Worm (Caenorhabditis elegans) whole organism, L1 larva: ENCODE data around the gene him-4.

Source experiments
- C16A3.4 ChIP-seq: fragments of 150-350 bp; optimal IDR thresholded peaks from 2 replicates; lab custom pipeline; 2014; ENCODE audit warnings: missing biosample characterization, missing genetic modification characterization
- F16B12.6 ChIP-seq: fragments of 150-350 bp; optimal IDR thresholded peaks from 2 replicates; lab custom pipeline; 2014; ENCODE audit warnings: missing biosample characterization, missing genetic modification characterization
- ceh-82 ChIP-seq, 3 experiments: fragments of 150-350 bp in 1 of 3; sonication (generic microtip) in 2 of 3; optimal IDR thresholded peaks; 2 replicates each; lab custom pipeline; 2014 to 2017; ENCODE audit warnings: missing biosample characterization in 3 of 3, missing genetic modification characterization in 3 of 3
- fos-1 ChIP-seq: fragments of 150-350 bp; optimal IDR thresholded peaks from 2 replicates; lab custom pipeline; 2014; ENCODE audit warnings: missing biosample characterization, missing genetic modification characterization
- lin-13 ChIP-seq: fragments of 150-350 bp; optimal IDR thresholded peaks from 2 replicates; lab custom pipeline; 2014; ENCODE audit warnings: missing biosample characterization, missing genetic modification reagents, missing genetic modification characterization
- nhr-237 ChIP-seq: fragments of 150-350 bp; optimal IDR thresholded peaks from 2 replicates; lab custom pipeline; 2014; ENCODE audit warnings: missing biosample characterization, missing genetic modification characterization
- nhr-76 ChIP-seq: sonication (generic microtip); optimal IDR thresholded peaks from 2 replicates; lab custom pipeline; 2017; ENCODE audit warnings: missing biosample characterization, missing genetic modification characterization
- unc-30 ChIP-seq: sonication (generic microtip); optimal IDR thresholded peaks from 2 replicates; lab custom pipeline; 2017; ENCODE audit warnings: missing biosample characterization, missing genetic modification characterization

DNA sequence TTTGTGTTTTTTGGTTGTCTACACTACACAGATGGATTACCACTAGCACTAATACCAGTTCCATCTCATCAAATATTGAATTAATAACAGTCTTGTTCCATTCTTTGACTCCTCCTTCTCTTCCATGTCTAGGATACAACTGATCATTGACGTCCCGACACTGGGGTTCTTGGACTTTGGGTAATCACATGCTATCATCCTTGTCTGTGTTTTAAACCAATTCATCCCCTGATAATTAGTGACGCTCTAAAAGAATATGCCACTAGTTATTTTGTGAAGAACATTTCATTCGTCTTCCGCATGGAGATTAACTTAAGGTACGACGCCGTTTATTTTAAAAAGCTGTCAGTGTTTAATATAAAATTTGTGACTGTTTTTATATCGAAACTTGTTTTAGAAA lies 26.9 kb upstream of the him-4 start, which contains the start of gene npr-18:
- TF ChIP-seq C16A3.4 (tag; lab: Kevin White, UChicago) (no peak), nhr-76 (no peak), lin-13 (GFP tag; lab: Kevin White, UChicago) (no peak), nhr-237 (no peak), unc-30 (tag; lab: Kevin White, UChicago) (no peak), ceh-82 (tag; optimal IDR thresholded peaks at IDR 0.05; lab: Kevin White, UChicago) (no peak), fos-1 (tag; lab: Kevin White, UChicago) (no peak), F16B12.6 (tag; lab: Kevin White, UChicago) (no peak)
